Fruit fly (Drosophila melanogaster) whole organism, embryonic: ENCODE data around the gene Cyp318a1.

Experiments
- Ada2b ChIP-seq: fragments of 200-800 bp; sonication (Bioruptor generic); IDR thresholded peaks from 2 replicates; pipeline ENCODE4 v1.3.6; 2022; ENCODE audit warnings: missing biosample characterization, missing genetic modification characterization
- Awh ChIP-seq: fragments of 200-800 bp; sonication (Bioruptor generic); IDR thresholded peaks from 2 replicates; pipeline ENCODE4, ENCODE4 v1.3.6; 2022; ENCODE audit warnings: missing biosample characterization, missing genetic modification characterization
- CG10209 ChIP-seq: fragments of 200-800 bp; sonication (Bioruptor generic); optimal IDR thresholded peaks from 3 replicates; lab custom pipeline; 2017; ENCODE audit warnings: missing biosample characterization, mild to moderate bottlenecking, missing genetic modification characterization, missing genetic modification reagents
- CG10267 ChIP-seq: fragments of 200-800 bp; sonication (Bioruptor generic); optimal IDR thresholded peaks from 2 replicates; lab custom pipeline; 2018; ENCODE audit warnings: missing biosample characterization, mild to moderate bottlenecking, missing genetic modification characterization, moderate library complexity
- CG10366 ChIP-seq: fragments of 200-800 bp; sonication (Bioruptor generic); IDR thresholded peaks from 2 replicates; pipeline ENCODE4 v1.3.6; 2022; ENCODE audit warnings: missing biosample characterization, missing genetic modification characterization
- CG10959 ChIP-seq: fragments of 200-800 bp; sonication (Bioruptor generic); IDR thresholded peaks from 2 replicates; pipeline ENCODE4 v1.3.6; 2022; ENCODE audit warnings: missing biosample characterization, missing genetic modification characterization
- CG11093 ChIP-seq: fragments of 200-800 bp; sonication (Bioruptor generic); IDR thresholded peaks from 3 replicates; pipeline ENCODE4 v1.3.6; 2022; ENCODE audit warnings: missing biosample characterization, missing genetic modification characterization
- CG1602 ChIP-seq: fragments of 200-800 bp; sonication (Bioruptor generic); optimal IDR thresholded peaks from 3 replicates; lab custom pipeline; 2016; ENCODE audit warnings: missing biosample characterization, missing genetic modification characterization
- CG16813 ChIP-seq: fragments of 200-800 bp; sonication (Bioruptor generic); IDR thresholded peaks from 3 replicates; pipeline ENCODE4 v1.3.6; 2022; ENCODE audit warnings: missing biosample characterization, missing genetic modification characterization; ENCODE audit not compliant: partially characterized antibody
- CG16815 ChIP-seq: fragments of 200-800 bp; sonication (Bioruptor generic); optimal IDR thresholded peaks from 3 replicates; lab custom pipeline; 2017; ENCODE audit warnings: missing biosample characterization, mild to moderate bottlenecking, missing genetic modification characterization
- CG18262 ChIP-seq: fragments of 200-800 bp; optimal IDR thresholded peaks from 3 replicates; lab custom pipeline; 2019; ENCODE audit warnings: missing biosample characterization, mild to moderate bottlenecking, missing genetic modification characterization, moderate library complexity
- CG2116 ChIP-seq: fragments of 200-800 bp; sonication (Bioruptor generic); optimal IDR thresholded peaks from 3 replicates; lab custom pipeline; 2018; ENCODE audit warnings: missing biosample characterization, mild to moderate bottlenecking, missing genetic modification characterization
- CG2199 ChIP-seq: fragments of 200-800 bp; sonication (Bioruptor generic); IDR thresholded peaks from 3 replicates; pipeline ENCODE4 v1.3.6; 2022; ENCODE audit warnings: missing biosample characterization, missing genetic modification characterization
- CG4360 ChIP-seq: fragments of 200-800 bp; sonication (Bioruptor generic); IDR thresholded peaks from 2 replicates; pipeline ENCODE4 v1.3.6; 2022; ENCODE audit warnings: missing biosample characterization, missing genetic modification characterization
- CG43689 ChIP-seq: fragments of 200-800 bp; sonication (Bioruptor generic); IDR thresholded peaks from 2 replicates; pipeline ENCODE4 v1.3.6; 2022; ENCODE audit warnings: missing biosample characterization, missing genetic modification characterization
- CG4424 ChIP-seq: fragments of 200-800 bp; sonication (Bioruptor generic); optimal IDR thresholded peaks from 3 replicates; lab custom pipeline; 2016; ENCODE audit warnings: missing biosample characterization, missing genetic modification characterization
- CG4707 ChIP-seq: fragments of 200-800 bp; sonication (Bioruptor generic); optimal IDR thresholded peaks from 2 replicates; lab custom pipeline; 2018; ENCODE audit warnings: missing biosample characterization, mild to moderate bottlenecking, missing genetic modification characterization, moderate library complexity
- CG6813 ChIP-seq: fragments of 200-800 bp; sonication (Bioruptor generic); optimal IDR thresholded peaks from 2 replicates; lab custom pipeline; 2017; ENCODE audit warnings: missing biosample characterization, missing genetic modification characterization, mild to moderate bottlenecking, moderate library complexity, missing genetic modification reagents
- CG7357 ChIP-seq: fragments of 200-800 bp; sonication (Bioruptor generic); IDR thresholded peaks from 3 replicates; pipeline ENCODE4 v1.3.6; 2022; ENCODE audit warnings: missing biosample characterization, missing genetic modification characterization
- CrebB ChIP-seq: fragments of 200-800 bp; sonication (Bioruptor generic); optimal IDR thresholded peaks from 3 replicates; lab custom pipeline; 2018; ENCODE audit warnings: missing biosample characterization, mild to moderate bottlenecking, missing genetic modification characterization
- Dll ChIP-seq: fragments of 200-800 bp; sonication (Bioruptor generic); IDR thresholded peaks from 4 replicates; pipeline ENCODE4 v1.3.6; 2022; ENCODE audit warnings: missing biosample characterization, missing genetic modification characterization; ENCODE audit not compliant: partially characterized antibody
- Dp ChIP-seq: fragments of 200-800 bp; sonication (Bioruptor generic); optimal IDR thresholded peaks from 2 replicates; lab custom pipeline; 2018; ENCODE audit warnings: missing biosample characterization, mild to moderate bottlenecking, missing genetic modification characterization, moderate library complexity
- HLH3B ChIP-seq: fragments of 200-800 bp; sonication (Bioruptor generic); IDR thresholded peaks from 2 replicates; pipeline ENCODE4 v1.3.6; 2022; ENCODE audit warnings: missing biosample characterization, missing genetic modification characterization
- MESR4 ChIP-seq: fragments of 200-800 bp; sonication (Bioruptor generic); optimal IDR thresholded peaks from 2 replicates; lab custom pipeline; 2018; ENCODE audit warnings: missing biosample characterization, mild to moderate bottlenecking, missing genetic modification characterization, moderate library complexity
- Nf-YC ChIP-seq: fragments of 200-800 bp; optimal IDR thresholded peaks from 3 replicates; lab custom pipeline; 2019; ENCODE audit warnings: missing biosample characterization, mild to moderate bottlenecking, missing genetic modification characterization, moderate library complexity
- Rfx ChIP-seq: fragments of 200-800 bp; sonication (Bioruptor generic); IDR thresholded peaks from 2 replicates; pipeline ENCODE4 v1.3.6; 2022; ENCODE audit warnings: missing biosample characterization, missing genetic modification characterization
- Scr ChIP-seq: fragments of 200-800 bp; sonication (Bioruptor generic); IDR thresholded peaks from 2 replicates; pipeline ENCODE4 v1.3.6; 2022; ENCODE audit warnings: missing biosample characterization, missing genetic modification characterization; ENCODE audit not compliant: partially characterized antibody
- Ssrp ChIP-seq: fragments of 200-800 bp; sonication (Bioruptor generic); optimal IDR thresholded peaks from 2 replicates; lab custom pipeline; 2018; ENCODE audit warnings: missing biosample characterization, mild to moderate bottlenecking, missing genetic modification characterization, moderate library complexity
- TFAM ChIP-seq: fragments of 200-800 bp; sonication (Bioruptor generic); optimal IDR thresholded peaks from 2 replicates; lab custom pipeline; 2017; ENCODE audit warnings: missing biosample characterization, missing genetic modification characterization, inconsistent platforms
- amos ChIP-seq: fragments of 200-800 bp; sonication (Bioruptor generic); IDR thresholded peaks from 2 replicates; pipeline ENCODE4 v1.3.6; 2022; ENCODE audit warnings: missing biosample characterization, missing genetic modification characterization; ENCODE audit not compliant: partially characterized antibody
- aop ChIP-seq: fragments of 200-800 bp; sonication (Bioruptor generic); IDR thresholded peaks from 2 replicates; pipeline ENCODE4 v1.3.6; 2022; ENCODE audit warnings: missing biosample characterization, missing genetic modification characterization
- ara ChIP-seq: fragments of 200-800 bp; sonication (Bioruptor generic); IDR thresholded peaks from 2 replicates; pipeline ENCODE4 v1.3.6; 2022; ENCODE audit warnings: missing biosample characterization, missing genetic modification characterization
- cas ChIP-seq: fragments of 200-800 bp; sonication (Bioruptor generic); IDR thresholded peaks from 2 replicates; pipeline ENCODE4 v1.3.6; 2022; ENCODE audit warnings: missing biosample characterization, missing genetic modification characterization
- gt ChIP-seq: fragments of 200-800 bp; sonication (Bioruptor generic); IDR thresholded peaks from 2 replicates; pipeline ENCODE4 v1.3.6; 2022; ENCODE audit warnings: missing biosample characterization, missing genetic modification characterization
- inv ChIP-seq: fragments of 200-800 bp; sonication (Bioruptor generic); IDR thresholded peaks from 2 replicates; pipeline ENCODE4 v1.3.6; 2022; ENCODE audit warnings: missing biosample characterization, missing genetic modification characterization; ENCODE audit not compliant: partially characterized antibody
- mld ChIP-seq: fragments of 200-800 bp; sonication (Bioruptor generic); IDR thresholded peaks from 3 replicates; pipeline ENCODE4 v1.3.6; 2022; ENCODE audit warnings: missing biosample characterization, missing genetic modification characterization; ENCODE audit not compliant: partially characterized antibody
- nerfin-2 ChIP-seq: fragments of 200-800 bp; sonication (Bioruptor generic); IDR thresholded peaks from 2 replicates; pipeline ENCODE4 v1.3.6; 2022; ENCODE audit warnings: missing biosample characterization, missing genetic modification characterization; ENCODE audit not compliant: partially characterized antibody
- nmo ChIP-seq: fragments of 200-800 bp; sonication (Bioruptor generic); optimal IDR thresholded peaks from 2 replicates; lab custom pipeline; 2018; ENCODE audit warnings: missing biosample characterization, mild to moderate bottlenecking, missing genetic modification characterization, moderate library complexity
- otp ChIP-seq: fragments of 200-800 bp; sonication (Bioruptor generic); IDR thresholded peaks from 3 replicates; pipeline ENCODE4, ENCODE4 v1.3.6; 2022; ENCODE audit warnings: missing biosample characterization, missing genetic modification characterization
- prd ChIP-seq, 3 experiments: fragments of >200 bp in 2 of 3; fragments of 200-800 bp in 1 of 3; sonication (Bioruptor generic) in 1 of 3; optimal IDR thresholded peaks in 2 of 3; IDR thresholded peaks in 1 of 3; 2 replicates in 2 of 3; 3 replicates in 1 of 3; pipeline versions ENCODE4 v1.3.6 to Lab custom; 2017 to 2022; ENCODE audit warnings: missing biosample characterization in 1 of 3, missing genetic modification characterization in 1 of 3
- ranshi ChIP-seq: fragments of 200-800 bp; sonication (Bioruptor generic); IDR thresholded peaks from 2 replicates; pipeline ENCODE4 v1.3.6; 2022; ENCODE audit warnings: missing biosample characterization, missing genetic modification characterization
- rib ChIP-seq: fragments of 200-800 bp; sonication (Bioruptor generic); IDR thresholded peaks from 2 replicates; pipeline ENCODE4 v1.3.6; 2022; ENCODE audit warnings: missing biosample characterization, missing genetic modification characterization
- sc ChIP-seq, 3 experiments: fragments of >200 bp in 2 of 3; fragments of 200-800 bp in 1 of 3; sonication (Bioruptor generic) in 1 of 3; optimal IDR thresholded peaks; 2 replicates in 2 of 3; 3 replicates in 1 of 3; lab custom pipeline; 2017; ENCODE audit warnings: mild to moderate bottlenecking in 1 of 3, missing biosample characterization in 1 of 3, missing genetic modification characterization in 1 of 3, missing genetic modification reagents in 1 of 3
- sens ChIP-seq: fragments of 200-800 bp; sonication (Bioruptor generic); peaks from one replicate; lab custom pipeline; 2016; ENCODE audit warnings: missing biosample characterization, missing genetic modification characterization
- sima ChIP-seq: fragments of 200-800 bp; sonication (Bioruptor generic); optimal IDR thresholded peaks from 2 replicates; lab custom pipeline; 2016; ENCODE audit warnings: missing biosample characterization, missing genetic modification characterization
- tgo ChIP-seq: fragments of 200-800 bp; sonication (Bioruptor generic); IDR thresholded peaks from 3 replicates; pipeline ENCODE4 v1.3.6; 2022; ENCODE audit warnings: missing biosample characterization, missing genetic modification characterization
- unc-4 ChIP-seq: fragments of 200-800 bp; sonication (Bioruptor generic); IDR thresholded peaks from 2 replicates; pipeline ENCODE4 v1.3.6; 2022; ENCODE audit warnings: missing biosample characterization, missing genetic modification characterization; ENCODE audit not compliant: partially characterized antibody
- zf30C ChIP-seq: fragments of 200-800 bp; sonication (Bioruptor generic); optimal IDR thresholded peaks from 3 replicates; lab custom pipeline; 2018; ENCODE audit warnings: missing biosample characterization, mild to moderate bottlenecking, missing genetic modification characterization
- zfh2 ChIP-seq: fragments of 200-800 bp; sonication (Bioruptor generic); optimal IDR thresholded peaks from 2 replicates; lab custom pipeline; 2016; ENCODE audit warnings: missing biosample characterization, missing genetic modification characterization

Cyp318a1 gene

dm6 chrX:12014800-12015389 is 17.5 kb upstream of the Cyp318a1 start (continued):
- peak; percentile 21 for TF ChIP-seq CG4424 (GFP tag; lab: Kevin White, UChicago)
- peak; percentile 23 for TF ChIP-seq Rfx (GFP tag; lab: Robert Waterston, UW)
- TF ChIP-seq cas (GFP tag; lab: Robert Waterston, UW) = no peak
- TF ChIP-seq Ada2b (GFP tag; lab: Robert Waterston, UW) = peak; percentile 65
- peak; percentile 13 for TF ChIP-seq CG6813
- peak; percentile 7 for TF ChIP-seq zfh2
- peak; percentile 68 for TF ChIP-seq ranshi (GFP tag; lab: Robert Waterston, UW)
- TF ChIP-seq CG11093 = no peak
- TF ChIP-seq sima (GFP tag; lab: Kevin White, UChicago) = no peak
- TF ChIP-seq zf30C = no peak
- no peak for TF ChIP-seq amos
- peak; percentile 22 for TF ChIP-seq nmo (GFP tag; lab: Kevin White, UChicago)
- no peak for TF ChIP-seq unc-4 (GFP tag; lab: Robert Waterston, UW)
- peak; percentile 86 for TF ChIP-seq sens
- peak; percentile 9 for TF ChIP-seq CG10267 (tag; lab: Kevin White, UChicago)
- peak; percentile 16 for TF ChIP-seq CG10209
- no peak for TF ChIP-seq CG16815

DNA sequence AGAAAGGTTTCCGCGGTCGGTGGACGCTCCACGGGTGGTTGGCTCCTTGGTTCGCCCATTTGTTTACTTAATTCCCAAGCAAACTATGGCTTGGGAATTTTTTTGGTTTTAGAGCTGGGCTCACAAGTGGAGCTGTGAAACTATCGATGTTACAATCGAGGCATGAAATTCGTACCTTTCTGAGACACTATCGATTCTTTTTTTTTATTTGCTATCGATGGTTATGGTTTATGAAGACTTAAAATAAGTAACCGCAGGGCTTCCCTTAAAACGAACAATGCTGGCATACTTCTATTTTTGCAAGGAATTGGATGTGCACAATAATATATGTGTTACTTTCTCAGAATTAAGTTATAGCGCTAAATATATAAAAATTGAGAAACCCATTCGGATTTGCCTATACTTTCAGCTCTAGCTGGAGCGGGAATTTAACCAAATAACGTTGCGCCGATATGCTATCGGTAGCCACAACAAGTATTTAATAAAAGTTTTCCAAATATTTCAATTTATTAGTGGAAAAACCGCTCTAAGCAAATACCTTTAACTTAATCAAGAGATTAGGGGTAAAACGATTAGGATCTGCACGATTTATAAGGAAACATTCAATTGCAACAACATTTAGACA is 14.5 kb upstream of the Cyp318a1 start, which contains the start of gene Chrac-16:
Chrac-16 (minus strand) TSS at position 147 of the 625 bp plus-strand sequence.
- no peak for TF ChIP-seq tgo (GFP tag; lab: Robert Waterston, UW)
- TF ChIP-seq aop = no peak
- no peak for TF ChIP-seq otp (GFP tag; lab: Robert Waterston, UW)
- TF ChIP-seq CG2199 (GFP tag; lab: Robert Waterston, UW) = no peak
- peak; percentile 78 for TF ChIP-seq Scr
- TF ChIP-seq Nf-YC (tag; lab: Kevin White, UChicago) = no peak
- TF ChIP-seq ara (GFP tag; lab: Robert Waterston, UW) = no peak
- no peak for TF ChIP-seq CG10959 (GFP tag; lab: Robert Waterston, UW)
- TF ChIP-seq CrebB = no peak
- peak; percentile 53; the same call in 1 of the 3 replicates for TF ChIP-seq mld (GFP tag; lab: Robert Waterston, UW)
- no peak for TF ChIP-seq Ssrp (tag; lab: Kevin White, UChicago)
- no peak for TF ChIP-seq CG10366 (GFP tag; lab: Robert Waterston, UW)
- no peak for TF ChIP-seq CG4707 (GFP tag; lab: Kevin White, UChicago)
- no peak for TF ChIP-seq HLH3B (GFP tag; lab: Robert Waterston, UW)
- no peak for TF ChIP-seq sc (optimal IDR thresholded peaks at IDR 0.05; lab: Kevin White, UChicago)
- no peak for TF ChIP-seq sc (GFP tag; optimal IDR thresholded peaks at IDR 0.05; lab: Kevin White, UChicago)
- TF ChIP-seq Dp = peak; percentile 11
- no peak for TF ChIP-seq CG2116 (GFP tag; lab: Kevin White, UChicago)
- TF ChIP-seq CG16813 (GFP tag; lab: Robert Waterston, UW) = peak; percentile 83
- peak; percentile 78 for TF ChIP-seq Dll (GFP tag; lab: Robert Waterston, UW)
- no peak for TF ChIP-seq CG4360 (GFP tag; lab: Robert Waterston, UW)
- TF ChIP-seq inv = peak; percentile 77
- TF ChIP-seq TFAM (GFP tag; lab: Kevin White, UChicago) = no peak
- no peak for TF ChIP-seq CG1602
- no peak for TF ChIP-seq CG18262 (tag; lab: Kevin White, UChicago)
- TF ChIP-seq nerfin-2 (GFP tag; lab: Robert Waterston, UW) = peak; percentile 69
- peak; percentile 65 for TF ChIP-seq MESR4 (GFP tag; lab: Kevin White, UChicago)
- no peak for TF ChIP-seq gt
- TF ChIP-seq rib = no peak
- TF ChIP-seq Awh = no peak
- no peak for TF ChIP-seq prd (optimal IDR thresholded peaks at IDR 0.05; lab: Kevin White, UChicago)
- no peak for TF ChIP-seq prd (GFP tag; IDR thresholded peaks at IDR 0.05; lab: Robert Waterston, UW)
- TF ChIP-seq CG7357 (GFP tag; lab: Robert Waterston, UW) = no peak
- TF ChIP-seq CG43689 (GFP tag; lab: Robert Waterston, UW) = no peak
